Fruit fly (Drosophila melanogaster): ENCODE measurements around the gene PolH.

DNA sequence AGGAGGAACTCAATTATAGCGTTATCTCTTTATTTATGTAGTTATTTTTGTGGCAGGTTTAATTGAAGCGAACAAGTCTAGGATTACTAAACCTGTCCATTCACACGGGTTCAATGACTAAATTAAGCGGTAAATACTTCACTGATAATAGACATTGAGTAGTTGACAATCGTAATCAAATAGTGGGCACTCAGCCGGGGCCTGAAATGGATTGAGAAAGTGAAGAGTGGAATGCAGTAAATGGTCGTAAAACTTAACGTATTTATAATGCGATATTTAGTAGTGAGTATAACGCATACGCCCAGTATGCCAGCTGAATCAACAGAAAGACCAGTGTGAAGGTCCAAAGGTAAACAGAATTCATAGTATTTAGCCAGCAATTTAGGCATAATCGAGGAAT, 5.5 kb downstream of the PolH start:
- TF ChIP-seq CG1620 (GFP tag; optimal IDR thresholded peaks at IDR 0.05) (no peak), Mnt (GFP tag; optimal IDR thresholded peaks at IDR 0.05) (no peak), cic (GFP tag; optimal IDR thresholded peaks at IDR 0.05) (peak; percentile 94), Clk (GFP tag; optimal IDR thresholded peaks at IDR 0.05) (no peak), CG7045 (GFP tag; optimal IDR thresholded peaks at IDR 0.05) (no peak), tj (GFP tag; optimal IDR thresholded peaks at IDR 0.05) (no peak), cnc (optimal IDR thresholded peaks at IDR 0.05) (no peak), ovo (GFP tag; optimal IDR thresholded peaks at IDR 0.05) (no peak), toe (GFP tag; optimal IDR thresholded peaks at IDR 0.05) (no peak), CG11617 (GFP tag; optimal IDR thresholded peaks at IDR 0.05) (no peak), Hr96 (GFP tag; optimal IDR thresholded peaks at IDR 0.05) (no peak)
